Fruit fly (Drosophila melanogaster): Measurements from ENCODE around the gene fu.

DNA sequence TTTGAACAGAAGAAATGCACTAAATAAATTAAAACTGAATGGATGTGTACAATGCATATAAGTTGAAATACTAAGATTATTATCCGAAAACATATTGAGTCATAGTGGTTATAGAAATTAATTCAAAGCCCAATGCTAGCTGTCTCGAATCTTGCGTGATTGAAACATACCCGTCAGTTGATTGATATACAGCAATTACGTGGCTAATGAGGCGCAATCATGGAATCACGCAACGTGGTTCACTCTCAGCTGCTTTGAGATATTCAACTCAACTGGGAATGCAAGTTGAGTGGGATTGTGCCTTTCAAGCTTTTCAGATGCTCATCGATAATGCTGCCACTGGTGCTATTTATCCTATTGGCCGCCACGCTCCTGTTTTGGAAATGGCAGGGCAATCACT is 52.0 kb downstream of the fu start, which contains the start of gene Cyp308a1:
- TF ChIP-seq rn (GFP tag; IDR thresholded peaks at IDR 0.05) = no peak
- no peak for TF ChIP-seq gl (tag; optimal IDR thresholded peaks at IDR 0.05)
- TF ChIP-seq EcR (GFP tag; optimal IDR thresholded peaks at IDR 0.05) = no peak
- no peak for TF ChIP-seq CG34367 (tag; optimal IDR thresholded peaks at IDR 0.05)
- TF ChIP-seq D1 (tag; optimal IDR thresholded peaks at IDR 0.05) = no peak
- no peak for TF ChIP-seq CG15710 (tag; optimal IDR thresholded peaks at IDR 0.05)
- no peak for TF ChIP-seq CG12605 (GFP tag; IDR thresholded peaks at IDR 0.05)
- no peak for TF ChIP-seq CG17806 (tag; optimal IDR thresholded peaks at IDR 0.05)
- TF ChIP-seq fd96Ca (GFP tag; IDR thresholded peaks at IDR 0.05) = no peak
- TF ChIP-seq CG14655 (GFP tag; optimal IDR thresholded peaks at IDR 0.05) = no peak
- no peak for TF ChIP-seq CG10348 (GFP tag; IDR thresholded peaks at IDR 0.05)
- TF ChIP-seq CG8159 (tag; optimal IDR thresholded peaks at IDR 0.05) = no peak
- TF ChIP-seq Pif1B (GFP tag; optimal IDR thresholded peaks at IDR 0.05) = no peak
- no peak for TF ChIP-seq Snoo (tag; optimal IDR thresholded peaks at IDR 0.05)

Data from whole organism, pupa.